Worm (Caenorhabditis elegans) whole organism, mixed stage, embryonic: Measurements from ENCODE around the gene twk-22.

Source experiments
- M03D4.4 ChIP-seq: sonication (generic microtip); optimal IDR thresholded peaks from 2 replicates; lab custom pipeline; 2017; ENCODE audit warnings: mild to moderate bottlenecking, missing genetic modification characterization, missing compliant biosample characterization
- blmp-1 ChIP-seq: fragments of 150-350 bp; optimal IDR thresholded peaks from 2 replicates; lab custom pipeline; 2014; ENCODE audit warnings: missing biosample characterization, missing genetic modification characterization
- ceh-39 ChIP-seq: fragments of 150-350 bp; optimal IDR thresholded peaks from 2 replicates; lab custom pipeline; 2014; ENCODE audit warnings: missing biosample characterization, missing genetic modification characterization
- ceh-83 ChIP-seq: fragments of 200-800 bp; sonication (Bioruptor generic); optimal IDR thresholded peaks from 2 replicates; lab custom pipeline; 2018; ENCODE audit warnings: mild to moderate bottlenecking, missing genetic modification characterization, missing compliant biosample characterization
- ces-1 ChIP-seq: fragments of 150-350 bp; optimal IDR thresholded peaks from 2 replicates; lab custom pipeline; 2014; ENCODE audit warnings: missing biosample characterization, missing genetic modification reagents, missing genetic modification characterization
- drap-1 ChIP-seq: fragments of 200-800 bp; sonication (Bioruptor generic); optimal IDR thresholded peaks from 3 replicates; lab custom pipeline; 2018; ENCODE audit warnings: mild to moderate bottlenecking, missing genetic modification characterization, missing compliant biosample characterization
- elt-1 ChIP-seq: sonication (generic microtip); optimal IDR thresholded peaks from 2 replicates; lab custom pipeline; 2017; ENCODE audit warnings: missing genetic modification characterization, mild to moderate bottlenecking, missing compliant biosample characterization, antibody characterized with exemption, moderate library complexity, borderline replicate concordance; ENCODE audit not compliant: insufficient read depth
- elt-3 ChIP-seq: fragments of 150-350 bp; optimal IDR thresholded peaks from 2 replicates; lab custom pipeline; 2014; ENCODE audit warnings: missing biosample characterization, missing genetic modification characterization
- flh-1 ChIP-seq: fragments of 200-800 bp; sonication (Bioruptor generic); optimal IDR thresholded peaks from 2 replicates; lab custom pipeline; 2018; ENCODE audit warnings: mild to moderate bottlenecking, missing genetic modification characterization, moderate library complexity, missing compliant biosample characterization
- lin-13 ChIP-seq: fragments of 150-350 bp; optimal IDR thresholded peaks from 2 replicates; lab custom pipeline; 2014; ENCODE audit warnings: missing biosample characterization, missing genetic modification characterization
- lin-32 ChIP-seq: fragments of 200-800 bp; sonication (Bioruptor generic); optimal IDR thresholded peaks from 2 replicates; lab custom pipeline; 2018; ENCODE audit warnings: mild to moderate bottlenecking, missing genetic modification characterization, missing compliant biosample characterization
- mab-5 ChIP-seq: fragments of 150-350 bp; optimal IDR thresholded peaks from 2 replicates; lab custom pipeline; 2014; ENCODE audit warnings: missing biosample characterization, missing genetic modification characterization
- mep-1 ChIP-seq: fragments of 150-350 bp; optimal IDR thresholded peaks from 2 replicates; lab custom pipeline; 2017; ENCODE audit warnings: missing biosample characterization, missing genetic modification reagents, missing genetic modification characterization, inconsistent platforms
- nhr-2 ChIP-seq: fragments of 150-350 bp; optimal IDR thresholded peaks from 2 replicates; lab custom pipeline; 2014; ENCODE audit warnings: missing biosample characterization, missing genetic modification characterization
- nhr-28 ChIP-seq: fragments of 150-350 bp; optimal IDR thresholded peaks from 2 replicates; lab custom pipeline; 2014; ENCODE audit warnings: missing biosample characterization, missing genetic modification characterization
- nhr-76 ChIP-seq: sonication (generic microtip); optimal IDR thresholded peaks from 2 replicates; lab custom pipeline; 2017; ENCODE audit warnings: missing biosample characterization, missing genetic modification characterization
- pha-4 ChIP-seq: fragments of 150-350 bp; optimal IDR thresholded peaks from 2 replicates; lab custom pipeline; 2018; ENCODE audit warnings: missing biosample characterization, missing genetic modification reagents, missing genetic modification characterization
- sem-2 ChIP-seq: fragments of 200-800 bp; sonication (Bioruptor generic); optimal IDR thresholded peaks from 2 replicates; lab custom pipeline; 2018; ENCODE audit warnings: mild to moderate bottlenecking, missing genetic modification characterization, missing compliant biosample characterization
- snpc-4 ChIP-seq: fragments of 150-350 bp; optimal IDR thresholded peaks from 2 replicates; lab custom pipeline; 2014; ENCODE audit warnings: missing biosample characterization, missing genetic modification characterization
- unc-120 ChIP-seq: sonication (generic microtip); optimal IDR thresholded peaks from 2 replicates; lab custom pipeline; 2017; ENCODE audit warnings: missing genetic modification characterization, missing compliant biosample characterization; ENCODE audit not compliant: poor library complexity, severe bottlenecking
- unc-62 ChIP-seq: fragments of 150-350 bp; optimal IDR thresholded peaks from 2 replicates; lab custom pipeline; 2014; ENCODE audit warnings: missing biosample characterization, missing genetic modification reagents, missing genetic modification characterization
- zip-8 ChIP-seq: fragments of 150-350 bp; optimal IDR thresholded peaks from 2 replicates; lab custom pipeline; 2014; ENCODE audit warnings: missing biosample characterization, missing genetic modification characterization
- ztf-11 ChIP-seq: fragments of 150-350 bp; optimal IDR thresholded peaks from 2 replicates; lab custom pipeline; 2014; ENCODE audit warnings: missing biosample characterization, missing genetic modification characterization

Gene twk-22

DNA sequence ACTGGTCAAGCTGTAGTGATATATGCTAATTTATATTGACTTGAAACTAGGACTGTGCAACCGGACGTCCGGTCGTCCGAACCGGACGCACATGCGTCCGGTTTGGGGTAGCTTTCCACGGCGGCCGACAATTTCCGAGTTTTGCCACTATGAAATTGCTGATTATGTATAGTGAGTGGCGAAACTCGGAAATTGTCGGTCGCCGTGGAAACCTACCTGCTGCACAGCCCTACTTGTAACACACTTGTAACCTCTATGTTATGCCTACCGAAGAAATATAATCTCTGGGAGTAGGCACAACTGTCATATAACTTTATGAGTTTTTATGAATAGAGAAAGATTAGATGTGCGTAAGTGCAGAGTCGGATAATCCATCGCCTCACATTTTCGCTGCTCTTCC is 30.7 kb downstream of the twk-22 start:
- no peak for TF ChIP-seq ceh-39 (tag; lab: Kevin White, UChicago)
- TF ChIP-seq ceh-83 (GFP tag; lab: Kevin White, UChicago): no peak
- no peak for TF ChIP-seq sem-2 (GFP tag; lab: Kevin White, UChicago)
- no peak for TF ChIP-seq elt-3
- TF ChIP-seq snpc-4 (tag; lab: Kevin White, UChicago): no peak
- TF ChIP-seq nhr-76 (tag; lab: Kevin White, UChicago): no peak

DNA sequence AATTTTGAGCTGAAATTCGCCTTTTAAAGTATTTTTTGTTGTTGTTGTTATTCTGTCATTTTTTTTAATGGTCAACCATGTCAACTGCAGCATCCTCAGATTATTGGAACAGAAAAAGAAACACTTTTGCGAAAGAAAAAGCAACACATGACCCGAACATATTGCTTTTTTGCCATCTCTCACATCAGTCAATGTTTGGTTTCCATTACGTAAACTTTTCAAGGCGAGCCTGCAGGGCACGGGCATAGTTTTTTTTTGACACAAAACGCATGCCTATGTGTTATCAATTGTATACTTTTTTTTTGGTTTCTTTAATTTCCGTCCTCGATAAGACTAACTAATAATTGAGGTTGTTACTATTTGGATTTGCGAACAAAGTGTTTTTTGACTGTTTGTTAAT is 31.1 kb downstream of the twk-22 start:
- TF ChIP-seq ceh-39 (tag; lab: Kevin White, UChicago) (no peak), nhr-28 (tag; lab: Kevin White, UChicago) (no peak), mep-1 (tag; lab: Kevin White, UChicago) (no peak), ceh-83 (GFP tag; lab: Kevin White, UChicago) (no peak), nhr-76 (tag; lab: Kevin White, UChicago) (no peak), drap-1 (GFP tag; lab: Kevin White, UChicago) (no peak), nhr-2 (no peak), unc-120 (tag; lab: Kevin White, UChicago) (no peak), snpc-4 (tag; lab: Kevin White, UChicago) (no peak), ztf-11 (tag; lab: Kevin White, UChicago) (no peak), mab-5 (no peak), flh-1 (GFP tag; lab: Kevin White, UChicago) (no peak), unc-62 (GFP tag; lab: Kevin White, UChicago) (no peak)

DNA sequence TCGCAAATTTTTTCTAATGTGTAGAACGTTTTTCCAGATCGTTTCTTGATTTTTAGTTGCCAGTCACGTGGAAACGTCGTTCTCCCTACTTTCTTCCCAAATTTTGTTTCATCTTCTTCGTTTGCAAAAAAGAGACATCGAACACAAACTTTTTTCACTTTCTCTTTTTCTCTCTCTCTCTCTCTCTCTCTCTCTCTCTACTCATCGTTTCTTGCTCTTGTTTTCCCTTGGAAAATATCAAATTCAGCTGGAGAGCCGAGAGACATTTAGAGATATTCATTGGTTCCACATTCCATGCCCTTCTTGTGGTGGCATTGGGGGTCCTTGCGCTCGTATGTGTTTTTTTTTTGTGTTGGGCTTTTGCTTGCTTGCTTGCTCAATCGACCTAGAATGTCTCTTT is 32.9 kb downstream of the twk-22 start:
- TF ChIP-seq ces-1 (GFP tag; lab: Kevin White, UChicago) (peak; percentile 7), pha-4 (no peak)

DNA sequence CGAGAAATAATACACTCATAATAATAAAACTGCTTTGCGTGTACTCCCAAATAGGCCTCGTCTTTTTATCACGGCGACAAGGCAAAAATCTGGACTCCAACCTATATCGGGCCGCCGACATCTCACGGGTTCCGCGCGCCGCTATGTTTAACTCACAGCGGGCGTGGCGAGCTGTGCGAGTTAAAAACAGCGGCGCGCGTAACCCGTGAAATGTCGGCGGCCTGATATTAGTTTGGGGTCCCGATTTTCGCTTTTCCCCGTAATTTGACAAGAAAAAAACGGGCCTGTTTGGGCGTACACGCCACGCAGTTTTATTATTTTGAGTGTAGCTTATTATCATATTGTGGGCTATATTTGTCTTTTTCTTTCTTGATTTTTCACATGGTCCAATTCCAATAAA is 35.6 kb downstream of the twk-22 start:
- TF ChIP-seq elt-1 (tag; lab: Kevin White, UChicago) (no peak), M03D4.4 (tag; lab: Kevin White, UChicago) (no peak)

DNA sequence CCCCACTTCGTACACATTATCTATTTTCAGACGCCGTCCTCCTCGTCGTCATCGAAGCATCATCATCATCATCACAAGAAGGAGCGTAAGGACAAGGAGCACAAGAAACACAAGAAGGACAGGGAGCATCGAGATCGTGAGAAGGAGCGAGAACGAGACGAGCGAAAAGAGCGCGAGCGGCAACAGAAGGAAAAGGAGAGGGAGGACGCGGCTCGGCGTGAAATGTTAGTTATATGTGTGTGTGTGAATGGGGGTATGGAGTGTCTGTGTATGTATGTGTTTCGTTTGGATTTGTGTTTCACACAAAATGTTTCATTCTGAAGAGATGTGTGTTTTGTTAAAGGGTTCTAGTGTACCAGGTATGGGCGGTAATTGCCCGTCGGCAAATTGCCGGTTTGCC is 36.0 kb downstream of the twk-22 start:
- peak; percentile 3 for TF ChIP-seq sem-2 (GFP tag; lab: Kevin White, UChicago)
- TF ChIP-seq zip-8 (tag; lab: Kevin White, UChicago): no peak

DNA sequence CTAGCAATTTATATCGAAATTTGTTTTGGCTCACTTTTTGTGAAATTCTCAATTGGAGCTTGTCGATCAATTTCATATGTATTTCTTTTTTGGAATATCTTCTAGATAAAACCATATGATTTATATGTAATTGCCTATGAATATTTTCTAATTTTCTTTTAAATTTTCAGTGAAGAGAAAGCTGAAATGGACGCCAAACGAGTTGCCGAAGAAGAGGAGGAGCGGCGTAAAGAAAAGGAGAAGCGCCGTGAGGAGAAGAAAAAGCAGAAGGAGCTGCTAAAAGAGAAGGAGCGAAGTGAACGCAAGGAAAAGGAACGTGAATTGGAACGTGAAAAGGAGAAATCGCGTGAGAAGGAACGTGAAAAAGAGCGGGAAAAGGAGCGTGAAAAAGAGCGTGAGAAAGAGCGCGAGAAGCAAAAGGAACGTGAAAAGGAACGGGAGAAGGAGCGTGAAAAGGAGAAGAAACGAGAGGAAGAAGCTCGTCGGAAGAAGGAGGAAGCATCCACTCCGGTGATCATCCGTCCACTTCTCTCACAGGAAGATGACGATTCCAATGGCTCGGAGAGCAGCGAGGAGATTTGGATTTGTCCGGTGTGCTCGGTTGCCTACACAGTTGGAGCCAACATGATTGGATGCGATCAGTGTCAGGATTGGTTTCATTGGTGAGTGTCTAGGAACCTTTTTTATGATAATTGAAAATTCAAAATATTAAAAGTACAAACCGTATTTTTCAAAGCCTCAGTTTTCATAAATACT is 37.8 kb downstream of the twk-22 start:
- TF ChIP-seq blmp-1 (no peak), lin-32 (GFP tag; lab: Kevin White, UChicago) (no peak), mab-5 (no peak), lin-13 (tag; lab: Kevin White, UChicago) (no peak), mep-1 (tag; lab: Kevin White, UChicago) (no peak), flh-1 (GFP tag; lab: Kevin White, UChicago) (no peak), ces-1 (GFP tag; lab: Kevin White, UChicago) (no peak), elt-1 (tag; lab: Kevin White, UChicago) (no peak)

DNA sequence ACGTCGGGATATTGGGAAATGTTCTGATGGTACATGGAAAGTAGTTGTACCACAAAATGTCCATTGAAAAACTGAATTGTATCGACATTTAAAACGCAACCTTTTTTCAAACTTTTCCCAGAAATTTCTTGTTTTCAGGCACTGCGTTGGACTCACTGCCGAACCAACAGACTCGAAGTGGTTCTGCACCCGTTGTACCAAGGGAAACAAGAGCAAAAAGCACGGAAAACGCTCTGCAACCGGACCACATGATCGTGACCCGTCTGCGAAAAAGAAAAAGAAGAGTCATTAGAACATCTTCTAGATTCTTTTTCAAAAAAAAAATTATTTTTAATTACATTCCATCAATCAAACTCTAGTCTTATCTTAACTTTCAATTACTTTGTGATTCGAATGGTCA is 39.0 kb downstream of the twk-22 start:
- TF ChIP-seq nhr-2: no peak
- no peak for TF ChIP-seq unc-120 (tag; lab: Kevin White, UChicago)
- no peak for TF ChIP-seq nhr-76 (tag; lab: Kevin White, UChicago)
- TF ChIP-seq sem-2 (GFP tag; lab: Kevin White, UChicago): no peak
- no peak for TF ChIP-seq flh-1 (GFP tag; lab: Kevin White, UChicago)
- TF ChIP-seq nhr-28 (tag; lab: Kevin White, UChicago): no peak
